Worm (Caenorhabditis elegans): ENCODE measurements around the gene C27C12.3.

- TF ChIP-seq hmg-1.1 (GFP tag; IDR thresholded peaks at IDR 0.05) (no peak), cey-2 (tag; optimal IDR thresholded peaks at IDR 0.05; ENCODE audit: borderline replicate concordance, insufficient read depth) (no peak), mep-1 (tag; optimal IDR thresholded peaks at IDR 0.05) (no peak), R02D3.7 (tag; optimal IDR thresholded peaks at IDR 0.05) (no peak), pqm-1 (tag; optimal IDR thresholded peaks at IDR 0.05) (no peak)
Observed at ce11 chrX:14851904-14852303, 13.7 kb downstream of the C27C12.3 start.

Data from whole organism, L4 larva.